Worm (Caenorhabditis elegans): Measurements from ENCODE around the gene C56A3.4.

C56A3.4 gene

ce11 chrV:13565197-13565596 is 13.6 kb upstream of the C56A3.4 start (continued):
- TF ChIP-seq xnd-1 (tag; optimal IDR thresholded peaks at IDR 0.05) (no peak), F37B4.10 (GFP tag; IDR thresholded peaks at IDR 0.05) (no peak), lin-35 (GFP tag; optimal IDR thresholded peaks at IDR 0.05) (peak in 1 of 3 experiments; percentile 35), unc-130 (GFP tag; optimal IDR thresholded peaks at IDR 0.05) (no peak), gei-17 (GFP tag; optimal IDR thresholded peaks at IDR 0.05) (peak; percentile 34), lir-1 (GFP tag; conservative IDR thresholded peaks at IDR 0.05) (peak; percentile 57; the same call in 1 of the 2 replicates), madf-10 (tag; optimal IDR thresholded peaks at IDR 0.05) (peak; percentile 74), madf-3 (GFP tag; IDR thresholded peaks at IDR 0.05) (0 out of 2 replicates have a peak, but pooled peaks have one; percentile 68), F22D6.2 (tag; optimal IDR thresholded peaks at IDR 0.05) (peak; percentile 65), ZK185.1 (tag; optimal IDR thresholded peaks at IDR 0.05; ENCODE audit: poor library complexity, severe bottlenecking) (peak; percentile 70), snpc-4 (GFP tag; optimal IDR thresholded peaks at IDR 0.05) (peak; percentile 19), snpc-4 (tag; optimal IDR thresholded peaks at IDR 0.05) (peak in 2 of 4 experiments; percentile 70 to 71), F23B12.7 (tag; optimal IDR thresholded peaks at IDR 0.05; ENCODE audit: insufficient read depth) (peak; percentile 13), cebp-1 (GFP tag; IDR thresholded peaks at IDR 0.05) (peak; percentile 44; the same call in 1 of the 2 replicates), cebp-1 (tag; optimal IDR thresholded peaks at IDR 0.05) (peak; percentile 85), B0261.1 (tag; optimal IDR thresholded peaks at IDR 0.05) (no peak), C06A6.2 (GFP tag; conservative IDR thresholded peaks at IDR 0.05) (peak; percentile 81), nhr-80 (tag; optimal IDR thresholded peaks at IDR 0.05) (peak; percentile 97), ztf-18 (tag; optimal IDR thresholded peaks at IDR 0.05) (peak; percentile 56), T07F8.4 (tag; optimal IDR thresholded peaks at IDR 0.05) (no peak), hmg-1.2 (GFP tag; IDR thresholded peaks at IDR 0.05) (peak; percentile 99), hmg-20 (GFP tag; IDR thresholded peaks at IDR 0.05) (no peak), C17E4.6 (GFP tag; IDR thresholded peaks at IDR 0.05) (no peak), ztf-22 (GFP tag; optimal IDR thresholded peaks at IDR 0.05) (peak; percentile 5), tbp1 (GFP tag; optimal IDR thresholded peaks at IDR 0.05) (peak; percentile 68), rcor-1 (GFP tag; IDR thresholded peaks at IDR 0.05) (peak; percentile 86), ceh-100 (GFP tag; IDR thresholded peaks at IDR 0.05) (0 out of 2 replicates have a peak, but pooled peaks have one; percentile 22), tlf-1 (GFP tag; optimal IDR thresholded peaks at IDR 0.05) (peak; percentile 63), ama-1 (optimal IDR thresholded peaks at IDR 0.05) (peak; percentile 18), ama-1 (GFP tag; optimal IDR thresholded peaks at IDR 0.05) (no peak), ceh-27 (GFP tag; optimal IDR thresholded peaks at IDR 0.05) (peak; percentile 88), lin-40 (tag; optimal IDR thresholded peaks at IDR 0.05) (peak; percentile 91), ekl-4 (GFP tag; IDR thresholded peaks at IDR 0.05) (no peak), let-526 (GFP tag; IDR thresholded peaks at IDR 0.05) (peak; percentile 71), lin-54 (GFP tag; optimal IDR thresholded peaks at IDR 0.05) (peak; percentile 76), Y56A3A.18 (GFP tag; IDR thresholded peaks at IDR 0.05) (0 out of 2 replicates have a peak, but pooled peaks have one; percentile 67), egl-44 (GFP tag; IDR thresholded peaks at IDR 0.05) (peak; percentile 85), attf-5 (GFP tag; optimal IDR thresholded peaks at IDR 0.05) (peak; percentile 92), K12H6.12 (tag; optimal IDR thresholded peaks at IDR 0.05) (peak; percentile 34), nfyb-1 (GFP tag; IDR thresholded peaks at IDR 0.05) (peak; percentile 80), nhr-27 (tag; optimal IDR thresholded peaks at IDR 0.05) (no peak), F33H1.4 (GFP tag; IDR thresholded peaks at IDR 0.05) (peak; percentile 22; the same call in 1 of the 2 replicates), egrh-3 (GFP tag; IDR thresholded peaks at IDR 0.05) (0 out of 2 replicates have a peak, but pooled peaks have one; percentile 10), mcd-1 (GFP tag; IDR thresholded peaks at IDR 0.05) (peak; percentile 96), attf-3 (GFP tag; conservative IDR thresholded peaks at IDR 0.05) (0 out of 2 replicates have a peak, but pooled peaks have one; percentile 36), hsf-1 (GFP tag; IDR thresholded peaks at IDR 0.05) (peak; percentile 9; the same call in 1 of the 2 replicates), F52B5.7 (tag; optimal IDR thresholded peaks at IDR 0.05) (peak; percentile 9), efl-1 (GFP tag; optimal IDR thresholded peaks at IDR 0.05) (no peak)
